Fruit fly (Drosophila melanogaster) whole organism, embryonic: ENCODE measurements around the gene CG1896.
A peak's percentile ranks its signal among the peaks of the same experiment; 100 is the strongest.

Experiments used
- Atf6 ChIP-seq: fragments of 200-800 bp; sonication (Bioruptor generic); IDR thresholded peaks from 2 replicates; pipeline ENCODE4 v1.3.6; 2022; ENCODE audit warnings: missing biosample characterization, missing genetic modification characterization
- Awh ChIP-seq: fragments of 200-800 bp; sonication (Bioruptor generic); IDR thresholded peaks from 2 replicates; pipeline ENCODE4, ENCODE4 v1.3.6; 2022; ENCODE audit warnings: missing biosample characterization, missing genetic modification characterization
- CG10147 ChIP-seq: fragments of 200-800 bp; sonication (Bioruptor generic); optimal IDR thresholded peaks from 2 replicates; lab custom pipeline; 2019; ENCODE audit warnings: missing biosample characterization, mild to moderate bottlenecking, missing genetic modification characterization, moderate library complexity
- CG10321 ChIP-seq: fragments of 200-800 bp; sonication (Bioruptor generic); IDR thresholded peaks from 2 replicates; pipeline ENCODE4 v1.3.6; 2022; ENCODE audit warnings: missing biosample characterization, missing genetic modification characterization
- CG10431 ChIP-seq: fragments of 200-800 bp; sonication (Bioruptor generic); optimal IDR thresholded peaks from 3 replicates; lab custom pipeline; 2018; ENCODE audit warnings: missing biosample characterization, mild to moderate bottlenecking, missing genetic modification characterization
- CG10462 ChIP-seq: fragments of 200-800 bp; sonication (Bioruptor generic); optimal IDR thresholded peaks from 2 replicates; lab custom pipeline; 2016; ENCODE audit warnings: missing biosample characterization, missing genetic modification characterization
- CG11696 ChIP-seq: fragments of 200-800 bp; sonication (Bioruptor generic); IDR thresholded peaks from 2 replicates; pipeline ENCODE4 v1.3.6; 2022; ENCODE audit warnings: missing biosample characterization, missing genetic modification characterization
- CG12236 ChIP-seq: fragments of 200-800 bp; sonication (Bioruptor generic); optimal IDR thresholded peaks from 2 replicates; lab custom pipeline; 2016; ENCODE audit warnings: missing biosample characterization, missing genetic modification characterization
- CG1647 ChIP-seq: fragments of 200-800 bp; sonication (Bioruptor generic); optimal IDR thresholded peaks from 3 replicates; lab custom pipeline; 2016; ENCODE audit warnings: missing biosample characterization, missing genetic modification characterization
- CG16863 ChIP-seq: fragments of 200-800 bp; sonication (Bioruptor generic); optimal IDR thresholded peaks from 3 replicates; lab custom pipeline; 2016; ENCODE audit warnings: missing biosample characterization, missing genetic modification characterization
- CG17568 ChIP-seq: fragments of 200-800 bp; sonication (Bioruptor generic); optimal IDR thresholded peaks from 2 replicates; lab custom pipeline; 2018; ENCODE audit warnings: missing biosample characterization, mild to moderate bottlenecking, missing genetic modification characterization, moderate library complexity
- CG17912 ChIP-seq: fragments of 200-800 bp; sonication (Bioruptor generic); optimal IDR thresholded peaks from 2 replicates; lab custom pipeline; 2018; ENCODE audit warnings: missing biosample characterization, mild to moderate bottlenecking, missing genetic modification characterization
- CG1792 ChIP-seq: fragments of 200-800 bp; sonication (Bioruptor generic); optimal IDR thresholded peaks from 2 replicates; lab custom pipeline; 2016; ENCODE audit warnings: missing biosample characterization, missing genetic modification characterization
- CG2116 ChIP-seq: fragments of 200-800 bp; sonication (Bioruptor generic); optimal IDR thresholded peaks from 3 replicates; lab custom pipeline; 2018; ENCODE audit warnings: missing biosample characterization, mild to moderate bottlenecking, missing genetic modification characterization
- CG43689 ChIP-seq: fragments of 200-800 bp; sonication (Bioruptor generic); IDR thresholded peaks from 2 replicates; pipeline ENCODE4 v1.3.6; 2022; ENCODE audit warnings: missing biosample characterization, missing genetic modification characterization
- CG4707 ChIP-seq: fragments of 200-800 bp; sonication (Bioruptor generic); optimal IDR thresholded peaks from 2 replicates; lab custom pipeline; 2018; ENCODE audit warnings: missing biosample characterization, mild to moderate bottlenecking, missing genetic modification characterization, moderate library complexity
- CG4820 ChIP-seq: fragments of 200-800 bp; sonication (Bioruptor generic); optimal IDR thresholded peaks from 3 replicates; lab custom pipeline; 2016; ENCODE audit warnings: missing biosample characterization, missing genetic modification characterization
- CG4854 ChIP-seq: fragments of 200-800 bp; sonication (Bioruptor generic); optimal IDR thresholded peaks from 2 replicates; lab custom pipeline; 2016; ENCODE audit warnings: missing biosample characterization, missing genetic modification characterization, inconsistent platforms
- CG5245 ChIP-seq: fragments of 200-800 bp; sonication (Bioruptor generic); optimal IDR thresholded peaks from 3 replicates; lab custom pipeline; 2016; ENCODE audit warnings: missing biosample characterization, missing genetic modification characterization
- CG5953 ChIP-seq: fragments of 200-800 bp; sonication (Bioruptor generic); IDR thresholded peaks from 2 replicates; pipeline ENCODE4 v1.3.6; 2022; ENCODE audit warnings: missing biosample characterization, missing genetic modification characterization
- CG7928 ChIP-seq: fragments of 200-800 bp; sonication (Bioruptor generic); optimal IDR thresholded peaks from 2 replicates; lab custom pipeline; 2017; ENCODE audit warnings: missing biosample characterization, mild to moderate bottlenecking, missing genetic modification characterization
- CG8478 ChIP-seq: fragments of >200 bp; optimal IDR thresholded peaks from 2 replicates; lab custom pipeline; 2018
- CG8944 ChIP-seq: fragments of 200-800 bp; sonication (Bioruptor generic); optimal IDR thresholded peaks from 3 replicates; lab custom pipeline; 2016; ENCODE audit warnings: missing biosample characterization, missing genetic modification characterization
- CG9876 ChIP-seq: fragments of 200-800 bp; sonication (Bioruptor generic); optimal IDR thresholded peaks from 2 replicates; lab custom pipeline; 2016; ENCODE audit warnings: missing biosample characterization, missing genetic modification characterization
- Elba2 ChIP-seq: fragments of 200-800 bp; sonication (Bioruptor generic); optimal IDR thresholded peaks from 3 replicates; lab custom pipeline; 2016; ENCODE audit warnings: missing biosample characterization, missing genetic modification characterization
- Ets97D ChIP-seq: fragments of 200-800 bp; sonication (Bioruptor generic); optimal IDR thresholded peaks from 3 replicates; lab custom pipeline; 2016; ENCODE audit warnings: missing biosample characterization, missing genetic modification characterization
- Fer1 ChIP-seq: fragments of 200-800 bp; sonication (Bioruptor generic); optimal IDR thresholded peaks from 2 replicates; lab custom pipeline; 2017; ENCODE audit warnings: missing biosample characterization, mild to moderate bottlenecking, missing genetic modification characterization
- Fer3 ChIP-seq: fragments of 200-800 bp; sonication (Bioruptor generic); optimal IDR thresholded peaks from 2 replicates; lab custom pipeline; 2018; ENCODE audit warnings: missing biosample characterization, mild to moderate bottlenecking, missing genetic modification characterization, moderate library complexity
- H2.0 ChIP-seq: fragments of 200-800 bp; sonication (Bioruptor generic); IDR thresholded peaks from 2 replicates; pipeline ENCODE4 v1.3.6; 2022; ENCODE audit warnings: missing biosample characterization, missing genetic modification characterization
- HLH4C ChIP-seq: fragments of 200-800 bp; sonication (Bioruptor generic); IDR thresholded peaks from 3 replicates; pipeline ENCODE4 v1.3.6; 2022; ENCODE audit warnings: missing biosample characterization, missing genetic modification characterization; ENCODE audit not compliant: partially characterized antibody
- Hmr ChIP-seq: fragments of 200-800 bp; sonication (Bioruptor generic); optimal IDR thresholded peaks from 3 replicates; lab custom pipeline; 2017; ENCODE audit warnings: mild to moderate bottlenecking, missing biosample characterization, missing genetic modification reagents, missing genetic modification characterization
- Lpt ChIP-seq: fragments of >200 bp; optimal IDR thresholded peaks from 2 replicates; lab custom pipeline; 2018; ENCODE audit warnings: missing biosample characterization, missing genetic modification characterization
- Oli ChIP-seq: fragments of 200-800 bp; sonication (Bioruptor generic); optimal IDR thresholded peaks from 2 replicates; lab custom pipeline; 2018; ENCODE audit warnings: missing biosample characterization, mild to moderate bottlenecking, missing genetic modification characterization, moderate library complexity
- Ptx1 ChIP-seq: fragments of 200-800 bp; sonication (Bioruptor generic); IDR thresholded peaks from 2 replicates; pipeline ENCODE4 v1.3.6; 2022; ENCODE audit warnings: missing biosample characterization, missing genetic modification characterization
- Rx ChIP-seq: fragments of 200-800 bp; sonication (Bioruptor generic); IDR thresholded peaks from 2 replicates; pipeline ENCODE4 v1.3.6; 2022; ENCODE audit warnings: missing biosample characterization, missing genetic modification characterization
- Six4 ChIP-seq: fragments of 200-800 bp; sonication (Bioruptor generic); optimal IDR thresholded peaks from 2 replicates; lab custom pipeline; 2016; ENCODE audit warnings: missing biosample characterization, missing genetic modification characterization
- Sox100B ChIP-seq: fragments of 200-800 bp; sonication (Bioruptor generic); optimal IDR thresholded peaks from 3 replicates; lab custom pipeline; 2018; ENCODE audit warnings: missing biosample characterization, mild to moderate bottlenecking, missing genetic modification characterization
- Sry-β ChIP-seq: fragments of 200-800 bp; sonication (Bioruptor generic); optimal IDR thresholded peaks from 2 replicates; lab custom pipeline; 2018; ENCODE audit warnings: missing biosample characterization, mild to moderate bottlenecking, missing genetic modification characterization, moderate library complexity
- YL-1 ChIP-seq: fragments of 200-800 bp; sonication (Bioruptor generic); optimal IDR thresholded peaks from 3 replicates; lab custom pipeline; 2017; ENCODE audit warnings: missing biosample characterization, mild to moderate bottlenecking, missing genetic modification characterization
- bab2 ChIP-seq: fragments of 200-800 bp; sonication (Bioruptor generic); optimal IDR thresholded peaks from 2 replicates; lab custom pipeline; 2016; ENCODE audit warnings: missing biosample characterization, missing genetic modification characterization
- bcd ChIP-seq: fragments of 200-800 bp; sonication (Bioruptor generic); optimal IDR thresholded peaks from 2 replicates; lab custom pipeline; 2017; ENCODE audit warnings: missing biosample characterization, mild to moderate bottlenecking, missing genetic modification characterization
- btn ChIP-seq: fragments of 200-800 bp; sonication (Bioruptor generic); optimal IDR thresholded peaks from 2 replicates; lab custom pipeline; 2016; ENCODE audit warnings: missing biosample characterization, missing genetic modification characterization
- fd96Cb ChIP-seq: fragments of 200-800 bp; sonication (Bioruptor generic); optimal IDR thresholded peaks from 2 replicates; lab custom pipeline; 2018; ENCODE audit warnings: missing biosample characterization, mild to moderate bottlenecking, missing genetic modification characterization, moderate library complexity
- ham ChIP-seq: fragments of 200-800 bp; sonication (Bioruptor generic); IDR thresholded peaks from 2 replicates; pipeline ENCODE4 v1.3.6; 2022; ENCODE audit warnings: missing biosample characterization, missing genetic modification characterization
- hkb ChIP-seq, 2 experiments: fragments of 200-800 bp in 1 of 2; fragments of >200 bp in 1 of 2; sonication (Bioruptor generic) in 1 of 2; IDR thresholded peaks in 1 of 2; optimal IDR thresholded peaks in 1 of 2; 2 replicates each; pipeline versions ENCODE4 v1.3.6 to Lab custom; 2017 to 2022; ENCODE audit warnings: missing biosample characterization in 1 of 2, missing genetic modification characterization in 1 of 2
- lmd ChIP-seq: fragments of 200-800 bp; sonication (Bioruptor generic); IDR thresholded peaks from 2 replicates; pipeline ENCODE4 v1.3.6; 2022; ENCODE audit warnings: missing biosample characterization, missing genetic modification characterization
- rib ChIP-seq: fragments of 200-800 bp; sonication (Bioruptor generic); IDR thresholded peaks from 2 replicates; pipeline ENCODE4 v1.3.6; 2022; ENCODE audit warnings: missing biosample characterization, missing genetic modification characterization
- ro ChIP-seq: fragments of 200-800 bp; sonication (Bioruptor generic); IDR thresholded peaks from 2 replicates; pipeline ENCODE4 v1.3.6; 2022; ENCODE audit warnings: missing biosample characterization, missing genetic modification characterization
- ssp ChIP-seq: fragments of 200-800 bp; sonication (Bioruptor generic); IDR thresholded peaks from 2 replicates; pipeline ENCODE4 v1.3.6; 2022; ENCODE audit warnings: missing biosample characterization, missing genetic modification characterization
- wdn ChIP-seq: fragments of 200-800 bp; sonication (Bioruptor generic); IDR thresholded peaks from 2 replicates; pipeline ENCODE4 v1.3.6; 2022; ENCODE audit warnings: missing biosample characterization, missing genetic modification characterization
- z ChIP-seq: fragments of 200-800 bp; sonication (Bioruptor generic); IDR thresholded peaks from 3 replicates; pipeline ENCODE4 v1.3.6; 2022; ENCODE audit warnings: missing biosample characterization, missing genetic modification characterization

CG1896 gene

dm6 chr3R:31748093-31748996, 4.3 kb downstream of the CG1896 start (continued):
- TF ChIP-seq CG4707 (GFP tag; lab: Kevin White, UChicago) (no peak), bcd (no peak), CG10462 (GFP tag; lab: Kevin White, UChicago) (no peak), CG5953 (GFP tag; lab: Robert Waterston, UW) (no peak), CG4854 (no peak), Atf6 (no peak), CG43689 (GFP tag; lab: Robert Waterston, UW) (no peak), H2.0 (GFP tag; lab: Robert Waterston, UW) (no peak), YL-1 (GFP tag; lab: Kevin White, UChicago) (peak; percentile 51), CG4820 (GFP tag; lab: Kevin White, UChicago) (no peak), Sox100B (GFP tag; lab: Kevin White, UChicago) (no peak), z (no peak), Rx (GFP tag; lab: Robert Waterston, UW) (no peak), CG1792 (GFP tag; lab: Kevin White, UChicago) (no peak), CG1647 (GFP tag; lab: Kevin White, UChicago) (no peak), CG10431 (no peak), fd96Cb (tag; lab: Kevin White, UChicago) (no peak), CG7928 (GFP tag; lab: Kevin White, UChicago) (no peak), Fer1 (GFP tag; lab: Kevin White, UChicago) (peak; percentile 60), Fer3 (no peak), CG11696 (GFP tag; lab: Robert Waterston, UW) (no peak), hkb (optimal IDR thresholded peaks at IDR 0.05; lab: Kevin White, UChicago) (no peak), hkb (GFP tag; IDR thresholded peaks at IDR 0.05; lab: Robert Waterston, UW) (no peak), ssp (GFP tag; lab: Robert Waterston, UW) (no peak), CG17912 (GFP tag; lab: Kevin White, UChicago) (peak; percentile 38), Elba2 (GFP tag; lab: Kevin White, UChicago) (no peak), CG2116 (peak; percentile 8), btn (no peak), CG16863 (GFP tag; lab: Kevin White, UChicago) (no peak), Sry-β (GFP tag; lab: Kevin White, UChicago) (no peak), Six4 (no peak), Oli (tag; lab: Kevin White, UChicago) (no peak), CG9876 (GFP tag; lab: Kevin White, UChicago) (no peak), Ets97D (GFP tag; lab: Kevin White, UChicago) (peak; percentile 34), bab2 (GFP tag; lab: Kevin White, UChicago) (no peak), ham (GFP tag; lab: Robert Waterston, UW) (no peak), Lpt (GFP tag; lab: Kevin White, UChicago) (no peak), Ptx1 (GFP tag; lab: Robert Waterston, UW) (no peak), ro (GFP tag; lab: Robert Waterston, UW) (no peak), rib (GFP tag; lab: Robert Waterston, UW) (no peak), HLH4C (no peak), CG8944 (GFP tag; lab: Kevin White, UChicago) (no peak), Hmr (GFP tag; lab: Kevin White, UChicago) (no peak), Awh (GFP tag; lab: Robert Waterston, UW) (no peak), CG17568 (GFP tag; lab: Kevin White, UChicago) (peak; percentile 20), wdn (GFP tag; lab: Robert Waterston, UW) (no peak), CG8478 (no peak), CG12236 (GFP tag; lab: Kevin White, UChicago) (no peak), CG10147 (no peak), lmd (GFP tag; lab: Robert Waterston, UW) (no peak), CG10321 (GFP tag; lab: Robert Waterston, UW) (no peak), CG5245 (GFP tag; lab: Kevin White, UChicago) (no peak)
